Worm (Caenorhabditis elegans): ENCODE results near the gene srz-82.

The srz-82 gene

DNA sequence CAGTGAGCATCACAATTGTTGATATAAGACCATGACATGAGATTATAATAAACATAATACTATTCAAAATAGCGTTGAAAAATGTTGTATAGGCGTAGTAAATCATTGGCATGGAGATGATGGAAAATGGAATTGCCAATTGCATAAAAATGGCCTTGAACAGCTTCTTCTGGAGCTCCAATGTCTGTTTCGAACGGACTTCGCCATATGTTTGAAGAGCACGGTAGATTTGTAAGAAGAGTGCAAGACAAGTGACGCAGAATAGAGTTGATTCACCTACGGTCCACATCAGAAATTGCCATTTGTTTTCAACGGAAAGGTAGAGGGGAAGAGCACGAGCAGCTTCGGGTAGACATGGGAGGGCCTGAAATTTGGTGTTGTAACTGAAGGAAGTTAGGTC lies 35.3 kb upstream of the srz-82 start:
- TF ChIP-seq madf-2 (tag; optimal IDR thresholded peaks at IDR 0.05) = no peak
- no peak for TF ChIP-seq ceh-14 (tag; optimal IDR thresholded peaks at IDR 0.05)
- TF ChIP-seq hlh-15 (tag; optimal IDR thresholded peaks at IDR 0.05) = no peak
- TF ChIP-seq ttx-3 (tag; optimal IDR thresholded peaks at IDR 0.05) = no peak
- TF ChIP-seq fkh-10 (GFP tag; optimal IDR thresholded peaks at IDR 0.05) = no peak
- TF ChIP-seq tbx-7 (tag; optimal IDR thresholded peaks at IDR 0.05) = no peak
- no peak for TF ChIP-seq unc-42 (tag; optimal IDR thresholded peaks at IDR 0.05)
- no peak for TF ChIP-seq ceh-30 (tag; optimal IDR thresholded peaks at IDR 0.05)
- TF ChIP-seq ceh-45 (GFP tag; IDR thresholded peaks at IDR 0.05) = no peak
- TF ChIP-seq nhr-11 (tag; optimal IDR thresholded peaks at IDR 0.05) = no peak
- no peak for TF ChIP-seq ama-1 (optimal IDR thresholded peaks at IDR 0.05)
- no peak for TF ChIP-seq lim-6 (tag; optimal IDR thresholded peaks at IDR 0.05)
- TF ChIP-seq pax-1 (tag; optimal IDR thresholded peaks at IDR 0.05) = no peak
- no peak for TF ChIP-seq sdc-2 (tag; optimal IDR thresholded peaks at IDR 0.05)
- no peak for TF ChIP-seq unc-86 (tag; optimal IDR thresholded peaks at IDR 0.05)
- TF ChIP-seq sox-4 (tag; optimal IDR thresholded peaks at IDR 0.05) = no peak
- TF ChIP-seq gmeb-2 (tag; optimal IDR thresholded peaks at IDR 0.05) = no peak

DNA sequence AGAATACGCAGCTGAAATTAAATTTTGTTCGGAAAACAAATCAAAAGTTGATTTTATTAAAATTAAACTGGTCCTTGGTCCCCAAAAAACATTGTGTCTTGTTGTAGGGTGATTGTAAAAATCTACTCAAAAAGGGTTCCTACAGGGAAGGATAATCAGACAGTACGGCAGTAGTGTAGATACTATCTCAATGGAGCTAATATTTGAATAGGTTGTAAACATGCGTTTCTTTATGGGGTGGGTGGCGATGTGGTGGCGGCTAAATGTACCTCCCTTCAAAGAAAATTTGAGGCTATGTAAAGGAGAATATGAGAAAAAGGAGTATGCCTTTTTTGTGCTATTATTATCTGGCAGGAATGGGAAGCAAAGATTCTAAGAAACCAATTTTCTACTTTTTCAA lies 30.2 kb upstream of the srz-82 start:
- no peak for TF ChIP-seq ceh-48 (tag; optimal IDR thresholded peaks at IDR 0.05)
- no peak for TF ChIP-seq ceh-19 (GFP tag; optimal IDR thresholded peaks at IDR 0.05)
- TF ChIP-seq ceh-34 (tag; optimal IDR thresholded peaks at IDR 0.05) = no peak
- no peak for TF ChIP-seq pros-1 (tag; optimal IDR thresholded peaks at IDR 0.05)
- TF ChIP-seq hlh-6 (tag; optimal IDR thresholded peaks at IDR 0.05) = no peak
- no peak for TF ChIP-seq ref-2 (tag; optimal IDR thresholded peaks at IDR 0.05)
- no peak for TF ChIP-seq ahr-1 (tag; optimal IDR thresholded peaks at IDR 0.05)
- no peak for TF ChIP-seq hlh-8 (tag; optimal IDR thresholded peaks at IDR 0.05)
- TF ChIP-seq hlh-13 (GFP tag; optimal IDR thresholded peaks at IDR 0.05) = no peak

DNA sequence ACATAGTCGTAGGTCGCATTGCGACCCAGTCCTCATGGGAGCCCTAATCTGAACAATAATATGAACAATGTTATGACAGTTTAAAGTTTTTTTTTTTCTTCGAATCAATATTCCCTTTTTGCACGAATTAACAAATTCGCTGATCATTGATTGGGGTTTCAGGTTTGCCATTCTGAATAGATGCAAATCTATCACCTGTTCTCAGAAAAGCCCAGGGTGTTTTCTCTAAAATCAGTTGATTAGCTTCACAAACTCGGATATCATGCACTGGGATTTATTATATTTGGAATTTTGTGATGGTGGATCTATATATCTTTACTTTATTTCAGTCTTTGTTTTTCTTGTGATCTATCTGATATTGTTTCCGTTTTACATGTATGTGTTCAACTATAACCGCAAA lies 29.3 kb upstream of the srz-82 start, which contains the start of gene srz-23:
Gene srz-23 (plus strand): TSS at position 263 of the 400 bp plus-strand sequence.
- TF ChIP-seq eyg-1 (tag; optimal IDR thresholded peaks at IDR 0.05) (no peak), ets-4 (tag; optimal IDR thresholded peaks at IDR 0.05) (no peak), unc-86 (tag; optimal IDR thresholded peaks at IDR 0.05) (no peak), syd-9 (tag; optimal IDR thresholded peaks at IDR 0.05) (no peak), fkh-6 (tag; optimal IDR thresholded peaks at IDR 0.05) (no peak), gmeb-2 (tag; optimal IDR thresholded peaks at IDR 0.05) (no peak), Y22D7AL.16 (tag; optimal IDR thresholded peaks at IDR 0.05) (no peak), nhr-232 (tag; optimal IDR thresholded peaks at IDR 0.05) (no peak), mec-3 (tag; optimal IDR thresholded peaks at IDR 0.05; ENCODE audit: borderline replicate concordance) (no peak), pha-4 (tag; optimal IDR thresholded peaks at IDR 0.05) (no peak)

DNA sequence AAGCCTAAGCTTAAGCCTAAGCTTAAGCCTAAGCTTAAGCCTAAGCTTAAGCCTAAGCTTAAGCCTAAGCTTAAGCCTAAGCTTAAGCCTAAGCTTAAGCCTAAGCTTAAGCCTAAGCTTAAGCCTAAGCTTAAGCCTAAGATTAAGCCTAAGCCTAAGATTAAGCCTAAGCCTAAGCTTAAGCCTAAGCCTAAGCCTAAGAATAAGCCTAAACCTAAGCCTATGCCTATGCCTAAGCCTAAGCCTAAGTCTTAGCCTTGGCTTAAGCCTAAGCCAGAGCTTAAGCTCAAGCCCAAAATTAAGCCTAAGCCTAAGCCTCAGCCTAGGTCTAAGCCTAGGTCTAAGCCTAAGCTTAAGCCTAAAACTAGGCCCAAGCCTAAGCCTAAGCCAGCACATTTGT lies 27.3 kb upstream of the srz-82 start:
- peak; percentile 100 for TF ChIP-seq dve-1 (tag; optimal IDR thresholded peaks at IDR 0.05)

DNA sequence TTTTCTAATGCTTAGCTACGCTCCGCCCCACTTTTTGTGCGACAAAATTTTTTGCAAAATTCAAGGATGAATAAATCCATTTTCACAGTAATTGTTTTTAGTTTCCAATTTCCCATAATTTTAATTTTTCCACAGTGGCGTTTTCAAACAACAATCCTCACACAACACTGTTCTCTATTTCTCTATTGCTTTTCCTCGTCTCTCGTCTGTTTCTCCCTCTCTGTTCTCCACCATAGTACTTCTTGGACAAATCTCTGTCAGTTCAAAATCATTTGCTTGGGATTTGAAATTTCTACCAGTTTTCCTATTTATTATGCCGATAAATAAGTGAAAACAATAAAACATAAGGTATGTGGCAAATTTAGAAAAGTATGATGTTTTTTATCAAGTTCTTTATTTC lies 19.4 kb upstream of the srz-82 start, which contains the start of gene F58E2.4:
Gene F58E2.4 (plus strand): TSS at position 134 of the 400 bp plus-strand sequence.
- no peak for TF ChIP-seq tbx-7 (tag; optimal IDR thresholded peaks at IDR 0.05)
- TF ChIP-seq pat-9 (tag; optimal IDR thresholded peaks at IDR 0.05) = no peak
- no peak for TF ChIP-seq unc-42 (tag; optimal IDR thresholded peaks at IDR 0.05)
- TF ChIP-seq ceh-18 (tag; optimal IDR thresholded peaks at IDR 0.05) = no peak
- no peak for TF ChIP-seq elt-4 (tag; optimal IDR thresholded peaks at IDR 0.05)
- TF ChIP-seq T23F11.4 (GFP tag; optimal IDR thresholded peaks at IDR 0.05) = no peak
- no peak for TF ChIP-seq tbx-2 (tag; optimal IDR thresholded peaks at IDR 0.05)
